Fruit fly (Drosophila melanogaster) whole organism: ENCODE data around the gene CG2267.

Experiments used
- CG8478 ChIP-seq: fragments of >200 bp; optimal IDR thresholded peaks from 2 replicates; lab custom pipeline; 2018; ENCODE audit warnings: inconsistent platforms
- EcR ChIP-seq, 2 experiments: fragments of >200 bp; optimal IDR thresholded peaks; 2 replicates each; lab custom pipeline; 2017; ENCODE audit warnings: missing biosample characterization in 2 of 2, missing genetic modification characterization in 2 of 2, missing genetic modification reagents in 2 of 2
- psq ChIP-seq: fragments of >200 bp; optimal IDR thresholded peaks from 2 replicates; lab custom pipeline; 2017
- usp ChIP-seq: fragments of >200 bp; optimal IDR thresholded peaks from 2 replicates; lab custom pipeline; 2017; ENCODE audit warnings: missing biosample characterization, missing genetic modification characterization, mixed read lengths

DNA sequence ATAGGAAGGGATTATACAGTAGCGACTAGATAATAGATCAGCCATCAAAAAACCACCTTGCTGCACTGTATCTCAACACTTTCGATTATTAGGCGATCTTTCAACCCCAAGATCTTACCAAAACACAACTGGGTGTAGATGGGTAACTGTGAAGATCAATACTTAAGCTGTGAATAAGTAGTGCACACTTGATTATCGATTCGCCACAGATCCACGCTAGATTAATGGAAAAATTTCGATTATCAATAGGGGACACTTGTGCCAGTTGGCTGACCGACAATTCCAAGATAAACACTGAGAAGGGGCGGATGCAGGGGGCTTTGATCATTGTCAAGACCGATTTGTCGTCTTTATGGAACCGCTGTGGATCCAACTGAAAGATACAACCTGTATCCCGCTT lies 49.7 kb downstream of the CG2267 start, which contains the start of gene CG9702:
- no peak for TF ChIP-seq usp
- TF ChIP-seq CG8478 (lab: Kevin White, UChicago) = no peak
- TF ChIP-seq psq (lab: Kevin White, UChicago) = no peak
- no peak for TF ChIP-seq EcR (GFP tag; optimal IDR thresholded peaks at IDR 0.05; lab: Kevin White, UChicago)
